Worm (Caenorhabditis elegans): ENCODE measurements around the gene pals-26.

The pals-26 gene

ce11 chrIII:4408251-4408650 is 33.3 kb downstream of the pals-26 start, which contains the start of gene gpch-1:
gpch-1 (plus strand) TSS chrIII:4408551.
- TF ChIP-seq flh-1 (GFP tag; optimal IDR thresholded peaks at IDR 0.05) (no peak), drap-1 (GFP tag; optimal IDR thresholded peaks at IDR 0.05) (no peak), ztf-11 (tag; optimal IDR thresholded peaks at IDR 0.05) (no peak), ham-2 (GFP tag; optimal IDR thresholded peaks at IDR 0.05) (no peak), elt-1 (tag; optimal IDR thresholded peaks at IDR 0.05; ENCODE audit: borderline replicate concordance, insufficient read depth) (no peak), M03D4.4 (tag; optimal IDR thresholded peaks at IDR 0.05) (no peak), nhr-2 (tag; optimal IDR thresholded peaks at IDR 0.05) (no peak), nhr-12 (tag; optimal IDR thresholded peaks at IDR 0.05) (no peak), sem-2 (GFP tag; optimal IDR thresholded peaks at IDR 0.05) (no peak), ceh-39 (tag; optimal IDR thresholded peaks at IDR 0.05) (no peak), cnd-1 (tag; optimal IDR thresholded peaks at IDR 0.05) (no peak), mep-1 (tag; optimal IDR thresholded peaks at IDR 0.05) (no peak), mls-2 (tag; optimal IDR thresholded peaks at IDR 0.05) (no peak), unc-39 (tag; optimal IDR thresholded peaks at IDR 0.05) (no peak), nhr-28 (tag; optimal IDR thresholded peaks at IDR 0.05) (no peak), nhr-237 (tag; optimal IDR thresholded peaks at IDR 0.05) (no peak), sptf-1 (tag; optimal IDR thresholded peaks at IDR 0.05) (no peak), mab-5 (tag; optimal IDR thresholded peaks at IDR 0.05) (no peak), nhr-76 (tag; optimal IDR thresholded peaks at IDR 0.05) (no peak), bed-3 (GFP tag; optimal IDR thresholded peaks at IDR 0.05) (no peak)

- TF ChIP-seq ces-1 (GFP tag; optimal IDR thresholded peaks at IDR 0.05) (peak; percentile 8), elt-1 (tag; optimal IDR thresholded peaks at IDR 0.05; ENCODE audit: borderline replicate concordance, insufficient read depth) (no peak)
Measured at ce11 chrIII:4412108-4413009, 37.4 kb downstream of the pals-26 start.

ce11 chrIII:4413099-4413498 is 38.1 kb downstream of the pals-26 start, which contains the start of gene mpc-1:
mpc-1 (plus strand) TSS chrIII:4413457.
- TF ChIP-seq snpc-4 (tag; optimal IDR thresholded peaks at IDR 0.05), result no peak
- TF ChIP-seq flh-1 (GFP tag; optimal IDR thresholded peaks at IDR 0.05), result no peak
- TF ChIP-seq ham-2 (GFP tag; optimal IDR thresholded peaks at IDR 0.05), result no peak
- no peak for TF ChIP-seq cnd-1 (tag; optimal IDR thresholded peaks at IDR 0.05)
- TF ChIP-seq lsy-2 (tag; optimal IDR thresholded peaks at IDR 0.05), result no peak
- TF ChIP-seq unc-39 (tag; optimal IDR thresholded peaks at IDR 0.05), result no peak
- TF ChIP-seq elt-3 (tag; optimal IDR thresholded peaks at IDR 0.05), result no peak
- TF ChIP-seq ztf-11 (tag; optimal IDR thresholded peaks at IDR 0.05), result no peak
- no peak for TF ChIP-seq pha-4 (tag; optimal IDR thresholded peaks at IDR 0.05)
- no peak for TF ChIP-seq ceh-43 (GFP tag; optimal IDR thresholded peaks at IDR 0.05)
- no peak for TF ChIP-seq nhr-28 (tag; optimal IDR thresholded peaks at IDR 0.05)
- TF ChIP-seq blmp-1 (tag; optimal IDR thresholded peaks at IDR 0.05), result no peak
- TF ChIP-seq lin-13 (tag; optimal IDR thresholded peaks at IDR 0.05), result no peak
- no peak for TF ChIP-seq sem-2 (GFP tag; optimal IDR thresholded peaks at IDR 0.05)

- TF ChIP-seq sem-2 (GFP tag; optimal IDR thresholded peaks at IDR 0.05) (peak; percentile 54), lsy-2 (tag; optimal IDR thresholded peaks at IDR 0.05) (peak; percentile 18), cnd-1 (tag; optimal IDR thresholded peaks at IDR 0.05) (peak; percentile 62), drap-1 (GFP tag; optimal IDR thresholded peaks at IDR 0.05) (peak; percentile 64), ces-1 (GFP tag; optimal IDR thresholded peaks at IDR 0.05) (peak; percentile 12), sptf-1 (tag; optimal IDR thresholded peaks at IDR 0.05) (peak; percentile 61), mls-2 (tag; optimal IDR thresholded peaks at IDR 0.05) (peak; percentile 20), bed-3 (GFP tag; optimal IDR thresholded peaks at IDR 0.05) (peak; percentile 30), ham-2 (GFP tag; optimal IDR thresholded peaks at IDR 0.05) (peak; percentile 7), unc-120 (tag; optimal IDR thresholded peaks at IDR 0.05; ENCODE audit: poor library complexity, severe bottlenecking) (peak; percentile 7), M03D4.4 (tag; optimal IDR thresholded peaks at IDR 0.05) (peak; percentile 46)
Measured at ce11 chrIII:4414041-4414440, 39.1 kb downstream of the pals-26 start.

- TF ChIP-seq unc-62 (GFP tag; optimal IDR thresholded peaks at IDR 0.05), result no peak
- no peak for TF ChIP-seq tbx-8 (GFP tag; optimal IDR thresholded peaks at IDR 0.05)
- TF ChIP-seq nhr-12 (tag; optimal IDR thresholded peaks at IDR 0.05), result no peak
- no peak for TF ChIP-seq sem-2 (GFP tag; optimal IDR thresholded peaks at IDR 0.05)
- no peak for TF ChIP-seq elt-3 (tag; optimal IDR thresholded peaks at IDR 0.05)
- TF ChIP-seq mls-2 (tag; optimal IDR thresholded peaks at IDR 0.05), result no peak
- TF ChIP-seq unc-39 (tag; optimal IDR thresholded peaks at IDR 0.05), result no peak
- TF ChIP-seq bed-3 (GFP tag; optimal IDR thresholded peaks at IDR 0.05), result no peak
- TF ChIP-seq pha-4 (tag; optimal IDR thresholded peaks at IDR 0.05), result no peak
- TF ChIP-seq drap-1 (GFP tag; optimal IDR thresholded peaks at IDR 0.05), result no peak
- no peak for TF ChIP-seq ham-2 (GFP tag; optimal IDR thresholded peaks at IDR 0.05)
- TF ChIP-seq lin-13 (tag; optimal IDR thresholded peaks at IDR 0.05), result no peak
- no peak for TF ChIP-seq snpc-4 (tag; optimal IDR thresholded peaks at IDR 0.05)
Measured at ce11 chrIII:4415135-4415534, 40.2 kb downstream of the pals-26 start, which contains the start of gene R07E5.11. R07E5.11 (minus strand) TSS chrIII:4415235.

Data from whole organism, mixed stage, embryonic.